Worm (Caenorhabditis elegans): Measurements from ENCODE around the gene AH10.2.

AH10.2 gene

DNA sequence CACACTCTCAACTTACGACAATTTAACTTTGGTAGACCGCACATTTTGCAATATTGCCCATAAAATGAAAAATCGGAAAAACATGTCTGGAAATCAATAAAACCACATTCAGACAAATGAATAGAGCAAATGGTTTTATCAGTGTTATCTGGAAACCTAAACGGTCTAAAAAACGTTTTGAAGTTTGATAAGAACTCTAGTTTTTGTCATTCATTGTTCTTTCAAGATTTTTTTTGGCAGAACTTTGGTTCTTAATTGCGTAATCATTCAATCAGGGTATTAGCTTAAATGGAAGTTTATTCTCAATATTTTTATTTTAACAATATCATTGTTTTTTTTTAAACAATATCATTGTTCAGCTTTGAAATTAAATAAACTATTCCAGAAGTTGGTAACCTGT is 18.6 kb downstream of the AH10.2 start, which contains the start of gene cest-2.2:
cest-2.2 (minus strand) TSS at position 140 of the 400 bp plus-strand sequence.
- peak; percentile 59 for TF ChIP-seq fos-1 (tag; optimal IDR thresholded peaks at IDR 0.05)
- no peak for TF ChIP-seq mdl-1 (tag; optimal IDR thresholded peaks at IDR 0.05)

DNA sequence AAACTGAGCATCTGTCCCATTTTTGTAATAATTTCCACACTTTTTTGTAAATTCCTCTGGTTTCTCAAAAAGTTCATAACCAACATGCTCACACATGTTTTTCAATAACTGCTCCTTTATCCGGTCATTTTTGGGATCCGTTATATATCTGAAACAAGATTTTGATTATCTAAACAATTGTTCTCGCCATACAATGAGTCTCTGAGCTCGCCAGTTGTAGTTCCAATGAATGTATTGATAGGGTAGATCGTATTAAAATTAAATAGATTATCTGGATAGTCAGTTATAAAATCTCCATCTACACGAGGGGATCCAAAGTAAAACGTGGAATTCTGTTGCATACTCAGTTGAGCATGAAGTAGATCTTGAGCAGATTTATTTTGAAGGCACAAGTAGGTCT is 20.0 kb downstream of the AH10.2 start:
- TF ChIP-seq ceh-82 (tag; optimal IDR thresholded peaks at IDR 0.05), result no peak
- TF ChIP-seq elt-1 (tag; optimal IDR thresholded peaks at IDR 0.05), result no peak

ce11 chrV:14177657-14178129 is 21.1 kb downstream of the AH10.2 start, which contains the start of gene ceh-74:
Gene ceh-74 (plus strand): TSS chrV:14178079.
- peak; percentile 50 for TF ChIP-seq nhr-129 (tag; optimal IDR thresholded peaks at IDR 0.05)
- TF ChIP-seq sma-9 (GFP tag; optimal IDR thresholded peaks at IDR 0.05), result peak; percentile 7
- TF ChIP-seq sma-9 (tag; optimal IDR thresholded peaks at IDR 0.05), result no peak
- TF ChIP-seq ZK546.5 (tag; optimal IDR thresholded peaks at IDR 0.05), result no peak
- TF ChIP-seq C34F6.9 (tag; optimal IDR thresholded peaks at IDR 0.05), result peak; percentile 61
- no peak for TF ChIP-seq peb-1 (tag; optimal IDR thresholded peaks at IDR 0.05)
- peak; percentile 16 for TF ChIP-seq F13H6.1 (tag; optimal IDR thresholded peaks at IDR 0.05)

DNA sequence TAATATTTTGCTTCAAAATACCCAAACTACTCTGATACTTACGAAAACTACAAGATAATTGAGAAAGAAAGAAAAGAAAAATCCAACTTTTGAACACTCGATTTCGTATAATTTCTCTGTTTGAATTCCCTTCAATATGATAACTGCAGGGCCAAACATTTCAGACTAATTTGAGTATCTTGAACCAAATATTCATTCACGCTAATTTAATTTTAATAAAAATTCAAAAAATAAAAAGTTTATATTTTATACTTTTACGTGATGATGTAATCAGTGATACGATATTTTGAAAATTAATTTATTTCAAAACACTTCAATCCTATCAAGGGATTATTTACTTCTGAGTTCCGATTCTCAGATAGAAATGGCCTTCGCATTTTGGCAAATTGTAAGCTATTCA is 23.4 kb downstream of the AH10.2 start, which contains the start of gene ZC376.8:
ZC376.8 (plus strand) TSS at position 301 of the 400 bp plus-strand sequence.
- no peak for TF ChIP-seq sma-3 (GFP tag; optimal IDR thresholded peaks at IDR 0.05)
- TF ChIP-seq unc-39 (tag; optimal IDR thresholded peaks at IDR 0.05), result no peak
- no peak for TF ChIP-seq nhr-10 (tag; optimal IDR thresholded peaks at IDR 0.05)
- no peak for TF ChIP-seq nhr-12 (tag; optimal IDR thresholded peaks at IDR 0.05)
- no peak for TF ChIP-seq nhr-77 (tag; optimal IDR thresholded peaks at IDR 0.05)
- no peak for TF ChIP-seq unc-62 (GFP tag; optimal IDR thresholded peaks at IDR 0.05)
- TF ChIP-seq F13H6.1 (tag; optimal IDR thresholded peaks at IDR 0.05), result no peak
- no peak for TF ChIP-seq ztf-1 (GFP tag; conservative IDR thresholded peaks at IDR 0.05)
- no peak for TF ChIP-seq lsy-2 (tag; optimal IDR thresholded peaks at IDR 0.05)
- TF ChIP-seq ztf-4 (tag; optimal IDR thresholded peaks at IDR 0.05), result no peak
- no peak for TF ChIP-seq nhr-21 (tag; optimal IDR thresholded peaks at IDR 0.05)
- no peak for TF ChIP-seq mdl-1 (tag; optimal IDR thresholded peaks at IDR 0.05)
- no peak for TF ChIP-seq nhr-129 (tag; optimal IDR thresholded peaks at IDR 0.05)
- TF ChIP-seq snpc-4 (tag; optimal IDR thresholded peaks at IDR 0.05), result no peak
- TF ChIP-seq nhr-25 (tag; optimal IDR thresholded peaks at IDR 0.05), result no peak

- TF ChIP-seq lsy-2 (tag; optimal IDR thresholded peaks at IDR 0.05), result no peak
- no peak for TF ChIP-seq nhr-21 (tag; optimal IDR thresholded peaks at IDR 0.05)
- no peak for TF ChIP-seq Y55F3AM.14 (GFP tag; optimal IDR thresholded peaks at IDR 0.05)
- no peak for TF ChIP-seq unc-62 (GFP tag; optimal IDR thresholded peaks at IDR 0.05)
- TF ChIP-seq nhr-237 (tag; optimal IDR thresholded peaks at IDR 0.05), result no peak
- TF ChIP-seq snpc-4 (tag; optimal IDR thresholded peaks at IDR 0.05), result no peak
- no peak for TF ChIP-seq peb-1 (tag; optimal IDR thresholded peaks at IDR 0.05)
- TF ChIP-seq nhr-11 (tag; optimal IDR thresholded peaks at IDR 0.05), result no peak
- no peak for TF ChIP-seq ztf-4 (tag; optimal IDR thresholded peaks at IDR 0.05)
Measured at ce11 chrV:14182860-14183259, 26.3 kb downstream of the AH10.2 start, which contains the start of gene cest-2.3. Gene cest-2.3 (minus strand): TSS chrV:14182960.

DNA sequence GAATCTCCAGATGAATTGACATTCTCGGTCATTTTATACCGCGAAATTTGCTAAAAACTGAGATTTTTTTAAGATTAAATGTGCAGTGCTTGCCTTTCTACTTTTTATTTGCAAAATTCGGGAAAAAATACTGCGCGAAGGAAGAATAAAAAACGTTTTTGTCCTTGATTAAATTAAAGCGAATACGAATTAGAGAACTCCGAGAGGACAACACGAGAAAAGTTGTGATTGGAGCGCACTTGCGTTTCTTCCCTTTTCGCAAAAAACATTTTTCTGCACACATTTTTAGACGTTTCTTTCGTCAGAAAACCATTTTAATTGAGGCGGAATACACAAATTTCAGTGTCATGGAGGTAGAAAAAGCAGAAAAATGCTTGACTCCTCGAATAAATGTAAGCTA is 28.9 kb downstream of the AH10.2 start, which contains the start of the genes trm-1 and ints-2:
trm-1 (minus strand) TSS at position 175 of the 400 bp plus-strand sequence.
ints-2 (plus strand) TSS at position 249 of the 400 bp plus-strand sequence.
- TF ChIP-seq elt-3 (tag; optimal IDR thresholded peaks at IDR 0.05) (no peak), mbf-1 (tag; optimal IDR thresholded peaks at IDR 0.05) (no peak), blmp-1 (tag; optimal IDR thresholded peaks at IDR 0.05; ENCODE audit: insufficient read depth) (no peak), gmeb-1 (tag; optimal IDR thresholded peaks at IDR 0.05) (peak; percentile 73), ztf-4 (tag; optimal IDR thresholded peaks at IDR 0.05) (no peak), sma-9 (GFP tag; optimal IDR thresholded peaks at IDR 0.05) (peak; percentile 63), sma-9 (tag; optimal IDR thresholded peaks at IDR 0.05) (no peak), unc-55 (GFP tag; optimal IDR thresholded peaks at IDR 0.05) (peak; percentile 82), lin-39 (tag; optimal IDR thresholded peaks at IDR 0.05) (no peak), mab-5 (tag; optimal IDR thresholded peaks at IDR 0.05) (no peak), unc-62 (GFP tag; optimal IDR thresholded peaks at IDR 0.05) (no peak), nhr-11 (tag; optimal IDR thresholded peaks at IDR 0.05) (no peak), nhr-6 (tag; optimal IDR thresholded peaks at IDR 0.05) (no peak), alr-1 (tag; optimal IDR thresholded peaks at IDR 0.05) (no peak), F13H6.1 (tag; optimal IDR thresholded peaks at IDR 0.05) (peak; percentile 45), zag-1 (tag; optimal IDR thresholded peaks at IDR 0.05) (peak; percentile 42), lin-13 (GFP tag; optimal IDR thresholded peaks at IDR 0.05) (peak; percentile 56), dmd-4 (tag; optimal IDR thresholded peaks at IDR 0.05) (no peak), sma-3 (GFP tag; optimal IDR thresholded peaks at IDR 0.05) (peak; percentile 51), ama-1 (optimal IDR thresholded peaks at IDR 0.05) (peak; percentile 25), lin-11 (tag; optimal IDR thresholded peaks at IDR 0.05) (no peak), nhr-23 (tag; optimal IDR thresholded peaks at IDR 0.05) (no peak), egl-27 (tag; optimal IDR thresholded peaks at IDR 0.05) (peak; percentile 65), peb-1 (tag; optimal IDR thresholded peaks at IDR 0.05) (no peak), ceh-82 (tag; optimal IDR thresholded peaks at IDR 0.05) (no peak), nhr-25 (tag; optimal IDR thresholded peaks at IDR 0.05) (peak; percentile 68), Y55F3AM.14 (GFP tag; optimal IDR thresholded peaks at IDR 0.05) (no peak), mdl-1 (tag; optimal IDR thresholded peaks at IDR 0.05) (no peak)
